Worm (Caenorhabditis elegans) whole organism, L1 larva: ENCODE results near the gene col-151.

Source experiments
- C04F5.9 ChIP-seq: sonication (generic microtip); optimal IDR thresholded peaks from 2 replicates; lab custom pipeline; 2016; ENCODE audit warnings: missing genetic modification characterization, missing compliant biosample characterization
- alr-1 ChIP-seq: fragments of 200-800 bp; sonication (Bioruptor generic); optimal IDR thresholded peaks from 2 replicates; lab custom pipeline; 2018; ENCODE audit warnings: borderline replicate concordance, mild to moderate bottlenecking, missing genetic modification characterization, missing compliant biosample characterization
- aly-2 ChIP-seq: fragments of 150-350 bp; optimal IDR thresholded peaks from 2 replicates; lab custom pipeline; 2014; ENCODE audit warnings: missing biosample characterization, missing genetic modification characterization
- ama-1 ChIP-seq: fragments of 150-350 bp; optimal IDR thresholded peaks from 2 replicates; lab custom pipeline; 2014
- ceh-82 ChIP-seq, 3 experiments: fragments of 150-350 bp in 1 of 3; sonication (generic microtip) in 2 of 3; optimal IDR thresholded peaks; 2 replicates each; lab custom pipeline; 2014 to 2017; ENCODE audit warnings: missing biosample characterization in 3 of 3, missing genetic modification characterization in 3 of 3
- ces-1 ChIP-seq: fragments of 150-350 bp; optimal IDR thresholded peaks from 2 replicates; lab custom pipeline; 2014; ENCODE audit warnings: missing biosample characterization, missing genetic modification reagents, missing genetic modification characterization
- dsc-1 ChIP-seq: sonication (generic microtip); optimal IDR thresholded peaks from 2 replicates; lab custom pipeline; 2016; ENCODE audit warnings: mild to moderate bottlenecking, missing genetic modification characterization, missing compliant biosample characterization
- efl-1 ChIP-seq, 4 experiments: fragments of 150-350 bp; optimal IDR thresholded peaks in 3 of 4; peaks in 1 of 4; 1 replicate in 1 of 4; 2 replicates in 3 of 4; lab custom pipeline; 2014; ENCODE audit warnings: missing biosample characterization in 2 of 4, missing genetic modification characterization in 2 of 4, missing genetic modification reagents in 2 of 4
- efl-3 ChIP-seq: fragments of 200-800 bp; sonication (Bioruptor generic); optimal IDR thresholded peaks from 2 replicates; lab custom pipeline; 2018; ENCODE audit warnings: mild to moderate bottlenecking, missing genetic modification characterization, missing compliant biosample characterization
- egl-27 ChIP-seq, 2 experiments: fragments of 150-350 bp in 1 of 2; sonication (generic microtip); optimal IDR thresholded peaks; 3 replicates each; lab custom pipeline; 2017 to 2018; ENCODE audit warnings: missing biosample characterization in 2 of 2, missing genetic modification characterization in 2 of 2, missing genetic modification reagents in 2 of 2
- elt-2 ChIP-seq: sonication (generic microtip); optimal IDR thresholded peaks from 2 replicates; lab custom pipeline; 2016; ENCODE audit warnings: missing genetic modification characterization, mild to moderate bottlenecking, inconsistent platforms, missing compliant biosample characterization, missing genetic modification reagents
- elt-3 ChIP-seq, 6 experiments: fragments of 150-350 bp in 1 of 6; sonication (generic microtip); optimal IDR thresholded peaks; 2 replicates each; lab custom pipeline; 2017 to 2018; ENCODE audit warnings: missing biosample characterization in 6 of 6, missing genetic modification characterization in 6 of 6, inconsistent platforms in 1 of 6
- fkh-4 ChIP-seq: sonication (generic microtip); optimal IDR thresholded peaks from 2 replicates; lab custom pipeline; 2016; ENCODE audit warnings: missing compliant biosample characterization, missing genetic modification characterization, borderline replicate concordance
- fkh-8 ChIP-seq: sonication (generic microtip); optimal IDR thresholded peaks from 2 replicates; lab custom pipeline; 2016; ENCODE audit warnings: mild to moderate bottlenecking, missing genetic modification characterization, missing compliant biosample characterization
- fos-1 ChIP-seq: fragments of 150-350 bp; optimal IDR thresholded peaks from 2 replicates; lab custom pipeline; 2014; ENCODE audit warnings: missing biosample characterization, missing genetic modification characterization
- hlh-17 ChIP-seq: fragments of 200-800 bp; sonication (Bioruptor generic); optimal IDR thresholded peaks from 2 replicates; lab custom pipeline; 2018; ENCODE audit warnings: missing genetic modification characterization, mild to moderate bottlenecking, missing compliant biosample characterization, moderate library complexity, borderline replicate concordance
- hpl-2 ChIP-seq: fragments of 150-350 bp; optimal IDR thresholded peaks from 2 replicates; lab custom pipeline; 2014; ENCODE audit warnings: missing biosample characterization, missing genetic modification reagents, missing genetic modification characterization
- jun-1 ChIP-seq: fragments of 150-350 bp; optimal IDR thresholded peaks from 2 replicates; lab custom pipeline; 2014; ENCODE audit warnings: missing biosample characterization, missing genetic modification reagents, missing genetic modification characterization
- lin-13 ChIP-seq: fragments of 150-350 bp; optimal IDR thresholded peaks from 2 replicates; lab custom pipeline; 2014; ENCODE audit warnings: missing biosample characterization, missing genetic modification reagents, missing genetic modification characterization
- lin-14 ChIP-seq: fragments of 200-800 bp; sonication (Bioruptor generic); optimal IDR thresholded peaks from 2 replicates; lab custom pipeline; 2018; ENCODE audit warnings: mild to moderate bottlenecking, missing genetic modification characterization, moderate library complexity, missing compliant biosample characterization
- lin-15B ChIP-seq: fragments of 150-350 bp; sonication (generic microtip); optimal IDR thresholded peaks from 3 replicates; lab custom pipeline; 2014; ENCODE audit warnings: missing biosample characterization, missing genetic modification characterization
- lin-35 ChIP-seq, 2 experiments: fragments of 150-350 bp; optimal IDR thresholded peaks; 2 replicates each; lab custom pipeline; 2014; ENCODE audit warnings: missing biosample characterization in 2 of 2, missing genetic modification characterization in 2 of 2, missing genetic modification reagents in 2 of 2
- lin-39 ChIP-seq: fragments of 150-350 bp; optimal IDR thresholded peaks from 2 replicates; lab custom pipeline; 2014; ENCODE audit warnings: missing biosample characterization, missing genetic modification reagents, missing genetic modification characterization
- mdl-1 ChIP-seq, 2 experiments: fragments of 150-350 bp; optimal IDR thresholded peaks; 2 replicates each; lab custom pipeline; 2014 to 2017; ENCODE audit warnings: missing biosample characterization in 2 of 2, missing genetic modification characterization in 2 of 2, inconsistent platforms in 1 of 2
- nhr-11 ChIP-seq: fragments of 150-350 bp; optimal IDR thresholded peaks from 2 replicates; lab custom pipeline; 2014; ENCODE audit warnings: missing biosample characterization, missing genetic modification characterization
- nhr-12 ChIP-seq: sonication (generic microtip); optimal IDR thresholded peaks from 2 replicates; lab custom pipeline; 2017; ENCODE audit warnings: missing biosample characterization, missing genetic modification characterization
- nhr-20 ChIP-seq: sonication (generic microtip); optimal IDR thresholded peaks from 2 replicates; lab custom pipeline; 2016; ENCODE audit warnings: mild to moderate bottlenecking, missing genetic modification characterization, missing compliant biosample characterization
- nhr-71 ChIP-seq: sonication (generic microtip); optimal IDR thresholded peaks from 2 replicates; lab custom pipeline; 2016; ENCODE audit warnings: mild to moderate bottlenecking, missing genetic modification characterization, moderate library complexity, missing compliant biosample characterization
- nhr-77 ChIP-seq: fragments of 150-350 bp; optimal IDR thresholded peaks from 2 replicates; lab custom pipeline; 2014; ENCODE audit warnings: missing biosample characterization, missing genetic modification characterization
- nhr-84 ChIP-seq: sonication (generic microtip); optimal IDR thresholded peaks from 2 replicates; lab custom pipeline; 2017; ENCODE audit warnings: missing biosample characterization, missing genetic modification characterization
- nhr-90 ChIP-seq: sonication (generic microtip); optimal IDR thresholded peaks from 2 replicates; lab custom pipeline; 2016; ENCODE audit warnings: mild to moderate bottlenecking, missing genetic modification characterization, missing compliant biosample characterization; ENCODE audit not compliant: poor library complexity
- pag-3 ChIP-seq: sonication (generic microtip); optimal IDR thresholded peaks from 2 replicates; lab custom pipeline; 2017; ENCODE audit warnings: missing genetic modification characterization, mild to moderate bottlenecking, missing compliant biosample characterization, antibody characterized with exemption, borderline replicate concordance; ENCODE audit not compliant: insufficient read depth
- pax-3 ChIP-seq: fragments of 200-800 bp; sonication (Bioruptor generic); optimal IDR thresholded peaks from 2 replicates; lab custom pipeline; 2018; ENCODE audit warnings: mild to moderate bottlenecking, missing genetic modification characterization, moderate library complexity, missing compliant biosample characterization
- pqm-1 ChIP-seq: sonication (generic microtip); optimal IDR thresholded peaks from 3 replicates; lab custom pipeline; 2017; ENCODE audit warnings: missing biosample characterization, missing genetic modification characterization
- skn-1 ChIP-seq: fragments of 150-350 bp; optimal IDR thresholded peaks from 2 replicates; lab custom pipeline; 2014; ENCODE audit warnings: missing biosample characterization, missing genetic modification characterization
- snu-23 ChIP-seq: sonication (generic microtip); optimal IDR thresholded peaks from 2 replicates; lab custom pipeline; 2016; ENCODE audit warnings: missing genetic modification characterization, missing compliant biosample characterization
- sptf-1 ChIP-seq: fragments of 150-350 bp; optimal IDR thresholded peaks from 2 replicates; lab custom pipeline; 2014; ENCODE audit warnings: missing biosample characterization, missing genetic modification characterization
- tlp-1 ChIP-seq: fragments of 150-350 bp; optimal IDR thresholded peaks from 2 replicates; lab custom pipeline; 2014; ENCODE audit warnings: missing biosample characterization, missing genetic modification characterization
- unc-30 ChIP-seq: sonication (generic microtip); optimal IDR thresholded peaks from 2 replicates; lab custom pipeline; 2017; ENCODE audit warnings: missing biosample characterization, missing genetic modification characterization
- unc-62 ChIP-seq: fragments of 150-350 bp; optimal IDR thresholded peaks from 2 replicates; lab custom pipeline; 2014; ENCODE audit warnings: missing biosample characterization, missing genetic modification reagents, missing genetic modification characterization
- unc-98 ChIP-seq: fragments of 200-800 bp; sonication (Bioruptor generic); IDR thresholded peaks from 2 replicates; pipeline ENCODE4 v1.3.6; 2022; ENCODE audit warnings: missing genetic modification characterization, missing compliant biosample characterization
- xbp-1 ChIP-seq: sonication (generic microtip); optimal IDR thresholded peaks from 2 replicates; lab custom pipeline; 2016; ENCODE audit warnings: missing genetic modification characterization, missing compliant biosample characterization
- ztf-4 ChIP-seq: fragments of 150-350 bp; optimal IDR thresholded peaks from 2 replicates; lab custom pipeline; 2014; ENCODE audit warnings: missing biosample characterization, missing genetic modification characterization

The col-151 gene

DNA sequence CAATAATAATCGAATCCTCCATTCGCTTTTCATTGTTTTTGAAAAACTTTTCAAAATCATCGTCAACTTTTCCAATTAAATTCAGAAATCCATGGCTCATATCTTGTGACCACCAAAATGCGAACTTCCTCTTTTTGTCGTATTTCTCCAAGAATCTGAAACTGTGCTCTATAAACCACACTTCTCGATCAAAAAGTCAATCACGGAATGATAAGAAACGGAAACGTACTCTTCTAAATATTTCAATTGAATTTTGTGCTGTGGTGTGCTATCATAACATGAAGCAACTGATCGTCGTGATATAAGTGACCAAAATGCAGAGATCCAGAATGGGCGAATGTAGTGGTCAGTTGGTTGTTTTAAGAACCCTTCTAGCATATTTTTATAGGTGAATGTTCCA lies 9.7 kb upstream of the col-151 start:
- no peak for TF ChIP-seq pag-3 (tag; lab: Kevin White, UChicago)
- TF ChIP-seq unc-62 (GFP tag; lab: Kevin White, UChicago) = no peak
- no peak for TF ChIP-seq efl-3
- TF ChIP-seq aly-2 (tag; lab: Kevin White, UChicago) = no peak
- TF ChIP-seq ztf-4 (tag; lab: Kevin White, UChicago) = no peak
- TF ChIP-seq ceh-82 (tag; optimal IDR thresholded peaks at IDR 0.05; lab: Kevin White, UChicago) = no peak
- no peak for TF ChIP-seq fos-1 (tag; lab: Kevin White, UChicago)
- no peak for TF ChIP-seq dsc-1
- TF ChIP-seq fkh-4 (tag; lab: Kevin White, UChicago) = no peak
- TF ChIP-seq snu-23 = no peak
- TF ChIP-seq efl-1 (optimal IDR thresholded peaks at IDR 0.05; lab: Kevin White, UChicago) = no peak
- no peak for TF ChIP-seq efl-1 (GFP tag; optimal IDR thresholded peaks at IDR 0.05 in 1 of 2; lab: Kevin White, UChicago)
- TF ChIP-seq elt-2 (tag; lab: Kevin White, UChicago) = no peak
- no peak for TF ChIP-seq ces-1 (GFP tag; lab: Kevin White, UChicago)
- TF ChIP-seq nhr-84 = no peak
- no peak for TF ChIP-seq nhr-12 (tag; lab: Kevin White, UChicago)
- TF ChIP-seq lin-15B (tag; lab: Kevin White, UChicago) = no peak
- no peak for TF ChIP-seq hpl-2 (GFP tag; lab: Kevin White, UChicago)
- no peak for TF ChIP-seq nhr-11 (tag; lab: Kevin White, UChicago)
- no peak for TF ChIP-seq egl-27 (tag; optimal IDR thresholded peaks at IDR 0.05; lab: Kevin White, UChicago)
- no peak for TF ChIP-seq ama-1
- TF ChIP-seq, all 84 proteins: peak for 0

DNA sequence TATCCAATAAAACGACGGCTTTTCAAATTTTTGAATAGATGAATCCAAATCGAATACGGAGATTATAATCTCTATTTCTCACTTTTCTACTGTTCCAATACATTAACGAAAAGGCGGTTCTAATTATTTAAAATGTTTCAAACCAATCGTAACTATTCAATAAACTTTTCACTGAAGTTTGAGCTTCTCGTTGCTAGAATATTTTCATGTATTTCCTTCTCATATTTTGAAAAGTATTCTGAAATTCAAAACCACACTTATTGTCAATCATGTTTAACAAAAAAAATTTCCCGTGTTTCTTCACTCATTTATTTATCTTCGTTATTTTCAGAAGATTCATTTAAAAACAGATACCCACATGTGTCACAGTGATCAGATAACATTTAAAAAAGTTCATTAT lies 7.8 kb upstream of the col-151 start, which contains the start of gene F15H10.8:
TSS of gene F15H10.8 (minus strand) at position 101 of the 400 bp plus-strand sequence.
- TF ChIP-seq hpl-2 (GFP tag; lab: Kevin White, UChicago) (no peak), snu-23 (no peak), nhr-20 (tag; lab: Kevin White, UChicago) (no peak), lin-13 (GFP tag; lab: Kevin White, UChicago) (no peak), hlh-17 (GFP tag; lab: Kevin White, UChicago) (no peak), elt-3 (tag; optimal IDR thresholded peaks at IDR 0.05; lab: Kevin White, UChicago) (no peak), skn-1 (no peak), lin-14 (GFP tag; lab: Kevin White, UChicago) (no peak), unc-30 (no peak), lin-39 (tag; lab: Kevin White, UChicago) (no peak)

DNA sequence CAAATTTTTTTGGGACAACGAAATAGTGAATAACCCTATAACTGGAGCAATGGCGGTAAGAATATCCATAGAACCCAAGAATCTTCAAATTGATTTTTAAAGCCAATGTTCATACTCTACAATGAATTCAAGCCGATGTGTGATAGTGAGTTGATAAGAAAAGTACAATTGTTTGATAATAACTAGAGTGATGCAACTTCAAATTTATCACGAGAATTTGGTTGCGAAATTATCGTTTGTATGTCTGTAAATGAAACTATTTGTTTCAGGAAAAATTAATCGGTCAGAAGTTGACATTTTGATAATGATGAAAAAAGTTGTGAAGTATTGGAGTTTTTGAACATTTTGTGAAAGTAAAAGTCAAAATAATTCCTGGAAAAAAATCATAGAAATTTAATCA lies 4.3 kb upstream of the col-151 start:
- no peak for TF ChIP-seq unc-98 (GFP tag; lab: Robert Waterston, UW)
- TF ChIP-seq lin-14 (GFP tag; lab: Kevin White, UChicago) = no peak
- TF ChIP-seq sptf-1 = no peak
- TF ChIP-seq pax-3 (tag; lab: Kevin White, UChicago) = no peak
- no peak for TF ChIP-seq fkh-8
- TF ChIP-seq elt-3 (tag; optimal IDR thresholded peaks at IDR 0.05; lab: Kevin White, UChicago) = no peak
- TF ChIP-seq nhr-77 = no peak
- TF ChIP-seq nhr-71 (tag; lab: Kevin White, UChicago) = peak; percentile 16
- TF ChIP-seq jun-1 (tag; lab: Kevin White, UChicago) = no peak
- TF ChIP-seq skn-1 = no peak
- peak; percentile 1 for TF ChIP-seq nhr-90 (tag; lab: Kevin White, UChicago)
- peak; percentile 93 for TF ChIP-seq elt-2 (tag; lab: Kevin White, UChicago)
- peak; percentile 72 for TF ChIP-seq pqm-1
- TF ChIP-seq lin-15B (tag; lab: Kevin White, UChicago) = no peak
- no peak for TF ChIP-seq nhr-11 (tag; lab: Kevin White, UChicago)
- TF ChIP-seq C04F5.9 = no peak
- peak in 1 of 2 experiments; percentile 49 for TF ChIP-seq lin-35 (GFP tag; optimal IDR thresholded peaks at IDR 0.05; lab: Kevin White, UChicago)
- TF ChIP-seq ztf-4 (tag; lab: Kevin White, UChicago) = no peak
- TF ChIP-seq xbp-1 = no peak
- TF ChIP-seq mdl-1 (tag; optimal IDR thresholded peaks at IDR 0.05; lab: Kevin White, UChicago) = no peak
- no peak for TF ChIP-seq alr-1 (tag; lab: Kevin White, UChicago)
- no peak for TF ChIP-seq nhr-84
- no peak for TF ChIP-seq ces-1 (GFP tag; lab: Kevin White, UChicago)
- TF ChIP-seq efl-1 (optimal IDR thresholded peaks at IDR 0.05; lab: Kevin White, UChicago) = no peak
- no peak for TF ChIP-seq efl-1 (GFP tag; optimal IDR thresholded peaks at IDR 0.05 in 1 of 2; lab: Kevin White, UChicago)
- TF ChIP-seq nhr-20 (tag; lab: Kevin White, UChicago) = peak; percentile 73
- no peak for TF ChIP-seq tlp-1 (tag; lab: Kevin White, UChicago)
